Worm (Caenorhabditis elegans) whole organism, L4 larva: ENCODE results near the gene srj-33.

Source experiments
- aly-2 ChIP-seq: sonication (generic microtip); optimal IDR thresholded peaks from 2 replicates; lab custom pipeline; 2018; ENCODE audit warnings: missing biosample characterization, missing genetic modification characterization
- ama-1 ChIP-seq: fragments of 150-350 bp; optimal IDR thresholded peaks from 2 replicates; lab custom pipeline; 2014; ENCODE audit warnings: inconsistent platforms, mixed read lengths
- ces-1 ChIP-seq: fragments of 150-350 bp; sonication (generic microtip); optimal IDR thresholded peaks from 4 replicates; lab custom pipeline; 2014; ENCODE audit warnings: missing biosample characterization, missing genetic modification reagents, missing genetic modification characterization
- dmd-9 ChIP-seq: fragments of 200-800 bp; sonication (Bioruptor generic); IDR thresholded peaks from 2 replicates; pipeline ENCODE4 v1.3.6; 2022; ENCODE audit warnings: missing genetic modification reagents, missing genetic modification characterization, missing compliant biosample characterization
- dpl-1 ChIP-seq: fragments of 150-350 bp; optimal IDR thresholded peaks from 2 replicates; lab custom pipeline; 2014; ENCODE audit warnings: missing biosample characterization, missing genetic modification reagents, missing genetic modification characterization
- nhr-76 ChIP-seq: fragments of 150-350 bp; optimal IDR thresholded peaks from 2 replicates; lab custom pipeline; 2014; ENCODE audit warnings: missing biosample characterization, missing genetic modification characterization
- skn-1 ChIP-seq: fragments of 150-350 bp; optimal IDR thresholded peaks from 2 replicates; lab custom pipeline; 2014; ENCODE audit warnings: missing biosample characterization, missing genetic modification characterization

DNA sequence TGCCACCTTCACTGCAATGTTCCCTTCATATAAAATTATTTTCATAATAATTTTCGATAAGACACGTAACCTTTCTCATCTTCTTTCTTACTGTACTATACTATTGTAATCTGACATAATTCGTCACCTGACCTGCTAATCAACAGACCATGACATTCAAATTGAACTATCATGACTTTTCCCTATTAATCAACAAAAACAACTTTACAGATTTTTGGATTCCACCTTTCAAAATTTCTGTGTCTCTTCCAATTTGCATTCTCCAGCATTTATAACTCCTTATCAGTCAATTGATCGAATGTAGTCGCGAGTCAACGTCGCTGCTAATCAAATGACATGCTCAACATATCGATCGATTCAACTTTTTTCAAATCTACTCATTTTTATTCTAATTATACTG lies 47.7 kb downstream of the srj-33 start, which contains the start of gene fshr-1:
- TF ChIP-seq dmd-9 (GFP tag; lab: Robert Waterston, UW) (no peak), dpl-1 (GFP tag; lab: Kevin White, UChicago) (no peak), ama-1 (lab: Kevin White, UChicago) (no peak), nhr-76 (tag; lab: Kevin White, UChicago) (no peak), ces-1 (GFP tag; lab: Kevin White, UChicago) (no peak), aly-2 (no peak), skn-1 (tag; lab: Kevin White, UChicago) (no peak)
